Worm (Caenorhabditis elegans) whole organism, late embryonic: ENCODE data around the gene F59B10.2.

Source experiments
- F13H6.1 ChIP-seq: sonication (generic microtip); optimal IDR thresholded peaks from 2 replicates; lab custom pipeline; 2016; ENCODE audit warnings: missing genetic modification characterization, missing compliant biosample characterization
- ama-1 ChIP-seq: fragments of 150-350 bp; optimal IDR thresholded peaks from 2 replicates; lab custom pipeline; 2014
- fkh-10 ChIP-seq: fragments of 150-350 bp; optimal IDR thresholded peaks from 2 replicates; lab custom pipeline; 2014; ENCODE audit warnings: missing biosample characterization, missing genetic modification reagents, missing genetic modification characterization
- nfya-1 ChIP-seq: sonication (generic microtip); optimal IDR thresholded peaks from 2 replicates; lab custom pipeline; 2017; ENCODE audit warnings: missing genetic modification characterization, mild to moderate bottlenecking, missing compliant biosample characterization, antibody characterized with exemption, moderate library complexity
- unc-86 ChIP-seq: sonication (generic microtip); optimal IDR thresholded peaks from 2 replicates; lab custom pipeline; 2016; ENCODE audit warnings: missing genetic modification characterization, missing compliant biosample characterization

ce11 chrII:10547311-10547710, 37.7 kb upstream of the F59B10.2 start:
- TF ChIP-seq fkh-10 (GFP tag; lab: Kevin White, UChicago): no peak
- no peak for TF ChIP-seq F13H6.1 (tag; lab: Kevin White, UChicago)
- no peak for TF ChIP-seq nfya-1 (tag; lab: Kevin White, UChicago)
- TF ChIP-seq unc-86 (tag; lab: Kevin White, UChicago): no peak
- no peak for TF ChIP-seq ama-1
